Fruit fly (Drosophila melanogaster): Measurements from ENCODE around the gene Tat.

Gene Tat

dm6 chrX:14213509-14214154, 47.4 kb upstream of the Tat start (continued):
- no peak for TF ChIP-seq sr (GFP tag; IDR thresholded peaks at IDR 0.05)
- no peak for TF ChIP-seq CG8089 (GFP tag; optimal IDR thresholded peaks at IDR 0.05)
- peak; percentile 5 for TF ChIP-seq zfh2 (GFP tag; optimal IDR thresholded peaks at IDR 0.05)
- no peak for TF ChIP-seq tll (GFP tag; optimal IDR thresholded peaks at IDR 0.05)
- no peak for TF ChIP-seq Aef1 (GFP tag; IDR thresholded peaks at IDR 0.05)
- TF ChIP-seq aop (GFP tag; IDR thresholded peaks at IDR 0.05), result no peak
- peak; percentile 7 for TF ChIP-seq CG10543 (GFP tag; optimal IDR thresholded peaks at IDR 0.05)
- peak; percentile 47 for TF ChIP-seq CG30403 (GFP tag; optimal IDR thresholded peaks at IDR 0.05)
- no peak for TF ChIP-seq zen (tag; optimal IDR thresholded peaks at IDR 0.05)
- TF ChIP-seq CG12299 (tag; optimal IDR thresholded peaks at IDR 0.05), result peak; percentile 38
- no peak for TF ChIP-seq btn (GFP tag; optimal IDR thresholded peaks at IDR 0.05)
- TF ChIP-seq ssp (GFP tag; IDR thresholded peaks at IDR 0.05), result no peak
- no peak for TF ChIP-seq zfh1 (GFP tag; IDR thresholded peaks at IDR 0.05)
- no peak for TF ChIP-seq Tbp (GFP tag; optimal IDR thresholded peaks at IDR 0.05)
- no peak for TF ChIP-seq Trl (optimal IDR thresholded peaks at IDR 0.05)
- TF ChIP-seq Trl (GFP tag; optimal IDR thresholded peaks at IDR 0.05), result peak; percentile 16
- no peak for TF ChIP-seq CG4707 (GFP tag; optimal IDR thresholded peaks at IDR 0.05)
- 0 out of 2 replicates have a peak, but pooled peaks have one; percentile 37 for TF ChIP-seq CG14014 (GFP tag; IDR thresholded peaks at IDR 0.05)
- peak; percentile 34 for TF ChIP-seq NfI (GFP tag; optimal IDR thresholded peaks at IDR 0.05)
- TF ChIP-seq CG2129 (GFP tag; IDR thresholded peaks at IDR 0.05; ENCODE audit: partially characterized antibody), result no peak
- TF ChIP-seq ara (GFP tag; IDR thresholded peaks at IDR 0.05), result no peak
- no peak for TF ChIP-seq NC2β (GFP tag; optimal IDR thresholded peaks at IDR 0.05)
- TF ChIP-seq CG15514 (GFP tag; optimal IDR thresholded peaks at IDR 0.05), result peak; percentile 3
- no peak for TF ChIP-seq Scr (GFP tag; IDR thresholded peaks at IDR 0.05; ENCODE audit: partially characterized antibody)
- no peak for TF ChIP-seq Mad (GFP tag; optimal IDR thresholded peaks at IDR 0.05)
- TF ChIP-seq gt (GFP tag; IDR thresholded peaks at IDR 0.05), result no peak
- no peak for TF ChIP-seq CG6272 (GFP tag; IDR thresholded peaks at IDR 0.05)
- TF ChIP-seq Asciz (GFP tag; optimal IDR thresholded peaks at IDR 0.05), result no peak
- no peak for TF ChIP-seq ftz-f1 (GFP tag; optimal IDR thresholded peaks at IDR 0.05)
- no peak for TF ChIP-seq CG8281 (tag; optimal IDR thresholded peaks at IDR 0.05)
- TF ChIP-seq gcm2 (GFP tag; optimal IDR thresholded peaks at IDR 0.05), result no peak
- TF ChIP-seq CG5245 (GFP tag; optimal IDR thresholded peaks at IDR 0.05), result no peak
- peak; percentile 36 for TF ChIP-seq Sox100B (GFP tag; optimal IDR thresholded peaks at IDR 0.05)
- no peak for TF ChIP-seq rib (GFP tag; IDR thresholded peaks at IDR 0.05)
- no peak for TF ChIP-seq CG7357 (GFP tag; IDR thresholded peaks at IDR 0.05)
- TF ChIP-seq mam (GFP tag; optimal IDR thresholded peaks at IDR 0.05), result peak; percentile 14
- no peak for TF ChIP-seq vnd (GFP tag; IDR thresholded peaks at IDR 0.05; ENCODE audit: partially characterized antibody)
- TF ChIP-seq E2f1 (GFP tag; IDR thresholded peaks at IDR 0.05), result peak; percentile 45; the same call in 1 of the 2 replicates
- no peak for TF ChIP-seq salm (tag; optimal IDR thresholded peaks at IDR 0.05)
- no peak for TF ChIP-seq stc (GFP tag; IDR thresholded peaks at IDR 0.05)
- peak; percentile 20 for TF ChIP-seq Sry-δ (GFP tag; optimal IDR thresholded peaks at IDR 0.05)
- TF ChIP-seq CG14710 (tag; optimal IDR thresholded peaks at IDR 0.05), result peak; percentile 11
- no peak for TF ChIP-seq run (tag; optimal IDR thresholded peaks at IDR 0.05)
- TF ChIP-seq CG13424 (tag; optimal IDR thresholded peaks at IDR 0.05), result peak; percentile 51
- TF ChIP-seq CG6791 (GFP tag; IDR thresholded peaks at IDR 0.05; ENCODE audit: partially characterized antibody), result no peak
- TF ChIP-seq knrl (GFP tag; IDR thresholded peaks at IDR 0.05; ENCODE audit: partially characterized antibody), result no peak
- no peak for TF ChIP-seq Doc2 (GFP tag; IDR thresholded peaks at IDR 0.05)
- no peak for TF ChIP-seq CG15696 (tag; optimal IDR thresholded peaks at IDR 0.05)
- peak; percentile 28 for TF ChIP-seq Camta (GFP tag; optimal IDR thresholded peaks at IDR 0.05)
- peak; percentile 35 for TF ChIP-seq CG9437 (GFP tag; optimal IDR thresholded peaks at IDR 0.05)
- TF ChIP-seq CG11456 (GFP tag; IDR thresholded peaks at IDR 0.05), result no peak

Measured in whole organism, embryonic.